Worm (Caenorhabditis elegans) whole organism, early embryonic: ENCODE data around the gene E01G6.1.
"Not testable (repeated sequence)": the region's sequence is repeated elsewhere in the genome, so short reads cannot be mapped to it uniquely, and the experiment has no call there.

ENCODE experiments used
- B0310.2 ChIP-seq: sonication (generic microtip); optimal IDR thresholded peaks from 2 replicates; lab custom pipeline; 2016; ENCODE audit warnings: mild to moderate bottlenecking, missing genetic modification characterization, missing compliant biosample characterization
- F13C5.2 ChIP-seq: sonication (generic microtip); optimal IDR thresholded peaks from 2 replicates; lab custom pipeline; 2017; ENCODE audit warnings: mild to moderate bottlenecking, missing genetic modification characterization, inconsistent platforms, missing compliant biosample characterization
- aly-1 ChIP-seq: sonication (generic microtip); optimal IDR thresholded peaks from 2 replicates; lab custom pipeline; 2016; ENCODE audit warnings: missing genetic modification characterization, missing compliant biosample characterization
- ama-1 ChIP-seq: fragments of 150-350 bp; optimal IDR thresholded peaks from 2 replicates; lab custom pipeline; 2014
- ceh-13 ChIP-seq: fragments of 200-800 bp; sonication (Bioruptor generic); optimal IDR thresholded peaks from 2 replicates; lab custom pipeline; 2018; ENCODE audit warnings: mild to moderate bottlenecking, missing genetic modification characterization, missing compliant biosample characterization
- ceh-36 ChIP-seq: sonication (generic microtip); optimal IDR thresholded peaks from 2 replicates; lab custom pipeline; 2016; ENCODE audit warnings: missing genetic modification characterization, inconsistent platforms, missing compliant biosample characterization
- ets-7 ChIP-seq: sonication (generic microtip); optimal IDR thresholded peaks from 2 replicates; lab custom pipeline; 2016; ENCODE audit warnings: missing genotype, missing genetic modification characterization, missing compliant biosample characterization
- flt-1 ChIP-seq: fragments of 200-800 bp; sonication (Bioruptor generic); IDR thresholded peaks from 2 replicates; pipeline ENCODE4 v1.3.6; 2022; ENCODE audit warnings: missing genetic modification characterization, missing compliant biosample characterization
- hmbx-1 ChIP-seq: sonication (generic microtip); optimal IDR thresholded peaks from 2 replicates; lab custom pipeline; 2016; ENCODE audit warnings: mild to moderate bottlenecking, missing genetic modification characterization, missing compliant biosample characterization
- hmg-4 ChIP-seq: fragments of 200-800 bp; sonication (Bioruptor generic); optimal IDR thresholded peaks from 2 replicates; lab custom pipeline; 2018; ENCODE audit warnings: mild to moderate bottlenecking, missing genetic modification characterization, missing compliant biosample characterization
- hnd-1 ChIP-seq: sonication (generic microtip); optimal IDR thresholded peaks from 2 replicates; lab custom pipeline; 2016; ENCODE audit warnings: missing genetic modification characterization, missing compliant biosample characterization
- pes-1 ChIP-seq: fragments of 200-800 bp; sonication (Bioruptor generic); IDR thresholded peaks from 2 replicates; pipeline ENCODE4 v1.3.6; 2022; ENCODE audit warnings: missing genetic modification reagents, missing genetic modification characterization, missing compliant biosample characterization
- scrt-1 ChIP-seq: fragments of 200-800 bp; sonication (Bioruptor generic); IDR thresholded peaks from 2 replicates; pipeline ENCODE4 v1.3.6; 2022; ENCODE audit warnings: missing genetic modification characterization, missing compliant biosample characterization
- sea-1 ChIP-seq: fragments of 200-800 bp; sonication (Bioruptor generic); conservative IDR thresholded peaks from 2 replicates; pipeline ENCODE4 v1.3.6; 2022; ENCODE audit warnings: missing genetic modification characterization, missing compliant biosample characterization
- tbx-11 ChIP-seq: fragments of 200-800 bp; sonication (Bioruptor generic); IDR thresholded peaks from 2 replicates; pipeline ENCODE4 v1.3.6; 2022; ENCODE audit warnings: missing genetic modification characterization, missing compliant biosample characterization
- tbx-37 ChIP-seq: fragments of 200-800 bp; sonication (Bioruptor generic); conservative IDR thresholded peaks from 2 replicates; pipeline ENCODE4 v1.3.6; 2022; ENCODE audit warnings: missing genetic modification reagents, missing genetic modification characterization, missing compliant biosample characterization
- tra-4 ChIP-seq: sonication (generic microtip); optimal IDR thresholded peaks from 2 replicates; lab custom pipeline; 2017; ENCODE audit warnings: missing genetic modification characterization, missing compliant biosample characterization

The E01G6.1 gene

ce11 chrX:12304231-12304630 lies 43.5 kb downstream of the E01G6.1 start:
- TF ChIP-seq B0310.2 (tag; lab: Kevin White, UChicago) (no peak), hmbx-1 (tag; lab: Kevin White, UChicago) (no peak), pes-1 (no peak), hnd-1 (tag; lab: Kevin White, UChicago) (no peak), ceh-13 (GFP tag; lab: Kevin White, UChicago) (no peak), tra-4 (no peak), tbx-11 (GFP tag; lab: Robert Waterston, UW) (no peak), sea-1 (GFP tag; lab: Robert Waterston, UW) (no peak), ets-7 (no peak), tbx-37 (no peak)

ce11 chrX:12306565-12306964 lies 45.9 kb downstream of the E01G6.1 start, which contains the start of gene phf-32:
Gene phf-32, plus strand, starts transcription at chrX:12306865.
- no peak for TF ChIP-seq tbx-37
- TF ChIP-seq ceh-13 (GFP tag; lab: Kevin White, UChicago): no peak
- TF ChIP-seq tra-4: no peak
- TF ChIP-seq flt-1 (GFP tag; lab: Robert Waterston, UW): no peak

- TF ChIP-seq B0310.2 (tag; lab: Kevin White, UChicago); sea-1 (GFP tag; lab: Robert Waterston, UW); scrt-1 (GFP tag; lab: Robert Waterston, UW): not testable (repeated sequence)
These were observed 47.4 kb downstream of the E01G6.1 start, which contains the start of gene F17A2.16 for ce11 chrX:12308045-12308499. Gene F17A2.16, plus strand, starts transcription at chrX:12308449.

- no peak for TF ChIP-seq tra-4
- no peak for TF ChIP-seq F13C5.2 (tag; lab: Kevin White, UChicago)
These were observed 53.1 kb downstream of the E01G6.1 start for ce11 chrX:12313779-12314178.

ce11 chrX:12314395-12314794 lies 53.7 kb downstream of the E01G6.1 start:
- TF ChIP-seq tra-4: no peak
- no peak for TF ChIP-seq B0310.2 (tag; lab: Kevin White, UChicago)
- TF ChIP-seq ama-1 (lab: Kevin White, UChicago): no peak
- no peak for TF ChIP-seq aly-1 (tag; lab: Kevin White, UChicago)
- no peak for TF ChIP-seq hnd-1 (tag; lab: Kevin White, UChicago)
- no peak for TF ChIP-seq ceh-36 (tag; lab: Kevin White, UChicago)
- no peak for TF ChIP-seq F13C5.2 (tag; lab: Kevin White, UChicago)
- TF ChIP-seq hmg-4 (GFP tag; lab: Kevin White, UChicago): no peak
- no peak for TF ChIP-seq tbx-37
- TF ChIP-seq ets-7: no peak
- TF ChIP-seq hmbx-1 (tag; lab: Kevin White, UChicago): no peak
- no peak for TF ChIP-seq flt-1 (GFP tag; lab: Robert Waterston, UW)
- TF ChIP-seq tbx-11 (GFP tag; lab: Robert Waterston, UW): no peak
- no peak for TF ChIP-seq scrt-1 (GFP tag; lab: Robert Waterston, UW)
- no peak for TF ChIP-seq pes-1
- no peak for TF ChIP-seq sea-1 (GFP tag; lab: Robert Waterston, UW)
- TF ChIP-seq ceh-13 (GFP tag; lab: Kevin White, UChicago): no peak

- TF ChIP-seq tbx-37 (no peak), B0310.2 (tag; lab: Kevin White, UChicago) (no peak), hmbx-1 (tag; lab: Kevin White, UChicago) (no peak), F13C5.2 (tag; lab: Kevin White, UChicago) (no peak)
These were observed 54.6 kb downstream of the E01G6.1 start, which contains the start of gene xtr-2 for ce11 chrX:12315268-12315667. Gene xtr-2, plus strand, starts transcription at chrX:12315568.
